Worm (Caenorhabditis elegans): Measurements from ENCODE around the gene Y43F8B.9.

ce11 chrV:19490461-19490860 lies 12.5 kb downstream of the Y43F8B.9 start, which contains the start of gene Y43F8B.7:
- no peak for TF ChIP-seq gei-8 (GFP tag; optimal IDR thresholded peaks at IDR 0.05)
- TF ChIP-seq mep-1 (tag; optimal IDR thresholded peaks at IDR 0.05) = no peak
- no peak for TF ChIP-seq lsy-2 (tag; optimal IDR thresholded peaks at IDR 0.05)
- TF ChIP-seq zfp-3 (GFP tag; conservative IDR thresholded peaks at IDR 0.05) = no peak
- TF ChIP-seq F44E2.7 (GFP tag; IDR thresholded peaks at IDR 0.05) = no peak

Measured in whole organism, L4 larva.